Worm (Caenorhabditis elegans): Measurements from ENCODE around the gene F18A11.3.

Gene F18A11.3

DNA sequence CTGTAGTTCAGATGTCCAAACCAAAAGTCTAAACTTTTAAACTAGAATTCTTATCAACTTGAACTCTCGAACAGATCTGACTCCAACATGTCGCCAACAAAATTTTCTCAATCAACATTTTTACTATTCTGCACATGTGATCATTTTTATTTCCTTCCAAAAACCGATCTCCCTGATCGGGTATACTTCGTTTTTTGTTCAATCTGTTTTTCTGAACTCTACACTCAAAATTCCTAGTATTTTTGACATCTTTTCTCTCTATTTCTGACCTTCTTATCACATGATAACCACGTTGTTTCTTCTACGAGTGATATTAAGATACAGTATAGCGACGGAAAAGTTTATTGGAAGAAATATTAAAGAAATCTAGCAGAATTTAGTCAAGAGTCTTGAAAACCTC is 30.4 kb downstream of the F18A11.3 start (continued):
- no peak for TF ChIP-seq hif-1 (tag; optimal IDR thresholded peaks at IDR 0.05)
- no peak for TF ChIP-seq duxl-1 (tag; optimal IDR thresholded peaks at IDR 0.05; ENCODE audit: poor library complexity)
- TF ChIP-seq nhr-41 (GFP tag; IDR thresholded peaks at IDR 0.05): no peak
- TF ChIP-seq egl-27 (tag; optimal IDR thresholded peaks at IDR 0.05): no peak
- TF ChIP-seq madf-5 (GFP tag; IDR thresholded peaks at IDR 0.05): no peak
- TF ChIP-seq spr-3 (GFP tag; optimal IDR thresholded peaks at IDR 0.05): no peak
- no peak for TF ChIP-seq ztf-7 (tag; optimal IDR thresholded peaks at IDR 0.05)
- TF ChIP-seq lir-3 (tag; optimal IDR thresholded peaks at IDR 0.05): no peak
- peak; percentile 84 for TF ChIP-seq mxl-3 (GFP tag; optimal IDR thresholded peaks at IDR 0.05)
- TF ChIP-seq lin-1 (GFP tag; IDR thresholded peaks at IDR 0.05): no peak
- TF ChIP-seq nhr-102 (tag; optimal IDR thresholded peaks at IDR 0.05): no peak
- TF ChIP-seq nhr-11 (tag; optimal IDR thresholded peaks at IDR 0.05): no peak
- TF ChIP-seq lin-13 (GFP tag; optimal IDR thresholded peaks at IDR 0.05): no peak
- peak in 1 of 2 experiments; percentile 91 for TF ChIP-seq unc-62 (GFP tag; optimal IDR thresholded peaks at IDR 0.05 in 1 of 2)
- no peak for TF ChIP-seq unc-62 (tag; optimal IDR thresholded peaks at IDR 0.05)
- TF ChIP-seq F26F4.8 (GFP tag; conservative IDR thresholded peaks at IDR 0.05): no peak
- TF ChIP-seq nhr-48 (tag; optimal IDR thresholded peaks at IDR 0.05): peak; percentile 49
- TF ChIP-seq mdt-29 (GFP tag; IDR thresholded peaks at IDR 0.05): no peak
- no peak for TF ChIP-seq skn-1 (tag; optimal IDR thresholded peaks at IDR 0.05)
- TF ChIP-seq snpc-4 (tag; optimal IDR thresholded peaks at IDR 0.05): no peak
- no peak for TF ChIP-seq ceh-32 (tag; optimal IDR thresholded peaks at IDR 0.05; ENCODE audit: poor library complexity)
- TF ChIP-seq zag-1 (tag; optimal IDR thresholded peaks at IDR 0.05): no peak
- TF ChIP-seq lim-7 (GFP tag; IDR thresholded peaks at IDR 0.05): no peak
- no peak for TF ChIP-seq Y5F2A.4 (GFP tag; optimal IDR thresholded peaks at IDR 0.05)
- TF ChIP-seq unc-130 (GFP tag; optimal IDR thresholded peaks at IDR 0.05): no peak
- TF ChIP-seq F10B5.3 (tag; optimal IDR thresholded peaks at IDR 0.05): no peak
- no peak for TF ChIP-seq ztf-11 (tag; optimal IDR thresholded peaks at IDR 0.05)
- TF ChIP-seq T26A8.4 (GFP tag; IDR thresholded peaks at IDR 0.05): no peak
- peak; percentile 12 for TF ChIP-seq pqm-1 (tag; optimal IDR thresholded peaks at IDR 0.05)
- no peak for TF ChIP-seq T20F7.1 (GFP tag; optimal IDR thresholded peaks at IDR 0.05)
- no peak for TF ChIP-seq ctbp-1 (GFP tag; IDR thresholded peaks at IDR 0.05)
- TF ChIP-seq zfp-3 (GFP tag; conservative IDR thresholded peaks at IDR 0.05): no peak
- TF ChIP-seq dmd-8 (GFP tag; IDR thresholded peaks at IDR 0.05): no peak
- peak; percentile 58 for TF ChIP-seq mep-1 (tag; optimal IDR thresholded peaks at IDR 0.05)
- TF ChIP-seq snpc-1.2 (GFP tag; IDR thresholded peaks at IDR 0.05): no peak
- no peak for TF ChIP-seq dmd-9 (GFP tag; IDR thresholded peaks at IDR 0.05)
- TF ChIP-seq F49E8.2 (tag; optimal IDR thresholded peaks at IDR 0.05; ENCODE audit: borderline replicate concordance): no peak
- no peak for TF ChIP-seq madf-9 (GFP tag; conservative IDR thresholded peaks at IDR 0.05)
- TF ChIP-seq gei-8 (GFP tag; optimal IDR thresholded peaks at IDR 0.05): no peak
- TF ChIP-seq php-3 (GFP tag; IDR thresholded peaks at IDR 0.05): 0 out of 2 replicates have a peak, but pooled peaks have one; percentile 29
- TF ChIP-seq set-16 (GFP tag; IDR thresholded peaks at IDR 0.05): no peak
- TF ChIP-seq daf-16 (GFP tag; optimal IDR thresholded peaks at IDR 0.05): no peak
- TF ChIP-seq daf-16 (tag; optimal IDR thresholded peaks at IDR 0.05): peak; percentile 84
- no peak for TF ChIP-seq aly-2 (tag; optimal IDR thresholded peaks at IDR 0.05)
- TF ChIP-seq jun-1 (tag; optimal IDR thresholded peaks at IDR 0.05): no peak
- TF ChIP-seq nhr-28 (tag; optimal IDR thresholded peaks at IDR 0.05): peak; percentile 93
- TF ChIP-seq fos-1 (tag; optimal IDR thresholded peaks at IDR 0.05): no peak
- no peak for TF ChIP-seq ceh-20 (GFP tag; IDR thresholded peaks at IDR 0.05)
- no peak for TF ChIP-seq ZK546.5 (tag; optimal IDR thresholded peaks at IDR 0.05)
- no peak for TF ChIP-seq cey-2 (tag; optimal IDR thresholded peaks at IDR 0.05; ENCODE audit: borderline replicate concordance, insufficient read depth)
- TF ChIP-seq aha-1 (tag): no peak
- TF ChIP-seq daf-19 (GFP tag; conservative IDR thresholded peaks at IDR 0.05): no peak

Data from whole organism, L4 larva.